Fruit fly (Drosophila melanogaster): ENCODE data around the gene CG33700.

Gene CG33700

dm6 chr3L:9501298-9501697 is 24.0 kb downstream of the CG33700 start:
- no peak for TF ChIP-seq CG4496 (GFP tag; IDR thresholded peaks at IDR 0.05)
- no peak for TF ChIP-seq rn (GFP tag; IDR thresholded peaks at IDR 0.05)
- TF ChIP-seq CG8159 (tag; optimal IDR thresholded peaks at IDR 0.05): no peak
- TF ChIP-seq gl (tag; optimal IDR thresholded peaks at IDR 0.05): no peak
- TF ChIP-seq D1 (tag; optimal IDR thresholded peaks at IDR 0.05): no peak
- TF ChIP-seq Pif1B (GFP tag; optimal IDR thresholded peaks at IDR 0.05): no peak
- TF ChIP-seq CG9948 (tag; optimal IDR thresholded peaks at IDR 0.05): no peak
- TF ChIP-seq fd96Ca (GFP tag; IDR thresholded peaks at IDR 0.05): no peak
- no peak for TF ChIP-seq CG17806 (tag; optimal IDR thresholded peaks at IDR 0.05)
- no peak for TF ChIP-seq CG12605 (GFP tag; IDR thresholded peaks at IDR 0.05)
- no peak for TF ChIP-seq CG13204 (GFP tag; optimal IDR thresholded peaks at IDR 0.05)
- TF ChIP-seq CG14655 (GFP tag; optimal IDR thresholded peaks at IDR 0.05): no peak
- no peak for TF ChIP-seq CG32121 (GFP tag; IDR thresholded peaks at IDR 0.05)

dm6 chr3L:9499919-9500807 is 25.2 kb downstream of the CG33700 start:
- TF ChIP-seq CG4496 (GFP tag; IDR thresholded peaks at IDR 0.05) (no peak), Snoo (tag; optimal IDR thresholded peaks at IDR 0.05) (no peak), EcR (GFP tag; optimal IDR thresholded peaks at IDR 0.05) (peak; percentile 74), Pif1B (GFP tag; optimal IDR thresholded peaks at IDR 0.05) (no peak), CG34367 (tag; optimal IDR thresholded peaks at IDR 0.05) (no peak)

- TF ChIP-seq CG15710 (tag; optimal IDR thresholded peaks at IDR 0.05): no peak
- no peak for TF ChIP-seq Pif1A (GFP tag; optimal IDR thresholded peaks at IDR 0.05)
- no peak for TF ChIP-seq fd96Ca (GFP tag; IDR thresholded peaks at IDR 0.05)
- TF ChIP-seq CG9948 (tag; optimal IDR thresholded peaks at IDR 0.05): no peak
- no peak for TF ChIP-seq CG13204 (GFP tag; optimal IDR thresholded peaks at IDR 0.05)
- TF ChIP-seq EcR (GFP tag; optimal IDR thresholded peaks at IDR 0.05): no peak
- no peak for TF ChIP-seq CG17806 (tag; optimal IDR thresholded peaks at IDR 0.05)
Measured at dm6 chr3L:9497981-9498619, 27.2 kb downstream of the CG33700 start.

DNA sequence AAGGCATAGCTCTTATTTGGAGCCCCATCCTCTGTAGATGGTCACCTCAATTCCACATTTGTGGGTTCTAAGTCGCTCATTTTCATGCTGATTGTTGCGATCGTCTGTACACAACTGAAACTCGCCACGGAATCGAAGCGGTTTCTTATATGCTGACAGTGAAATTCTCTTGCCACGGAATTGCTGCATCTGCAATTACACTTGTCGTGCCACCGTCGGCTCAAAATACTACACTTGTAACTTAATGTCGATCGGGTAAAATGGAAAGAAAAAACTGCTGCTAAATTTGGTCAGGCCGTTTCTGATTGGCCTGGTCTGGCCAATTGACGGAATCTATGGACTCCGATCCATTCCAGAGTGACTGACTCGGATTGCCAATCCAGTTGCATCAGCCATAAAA is 28.1 kb downstream of the CG33700 start:
- no peak for TF ChIP-seq CG12605 (GFP tag; IDR thresholded peaks at IDR 0.05)
- no peak for TF ChIP-seq CG10348 (GFP tag; IDR thresholded peaks at IDR 0.05)
- TF ChIP-seq EcR (GFP tag; optimal IDR thresholded peaks at IDR 0.05): no peak

DNA sequence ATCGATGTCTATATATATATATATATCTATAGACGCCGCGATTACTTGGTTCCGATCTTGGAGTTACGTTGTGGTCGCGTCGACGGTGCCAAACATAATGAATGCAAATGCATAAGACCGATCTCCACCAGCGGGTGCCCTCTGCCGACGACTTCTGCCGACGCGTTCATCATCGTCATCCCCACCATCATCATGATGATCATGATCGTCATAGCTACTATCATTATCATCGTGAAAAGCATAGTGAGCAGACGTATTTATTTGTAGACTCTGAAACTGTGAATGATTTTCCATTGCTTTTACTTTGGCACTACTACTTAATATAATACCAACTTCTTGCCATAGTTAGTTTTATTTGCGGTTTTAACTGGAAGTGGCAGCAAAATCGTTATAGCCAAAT is 33.2 kb downstream of the CG33700 start, which contains the start of gene CG32037:
CG32037 (minus strand) TSS at position 101 of the 400 bp plus-strand sequence.
- TF ChIP-seq rn (GFP tag; IDR thresholded peaks at IDR 0.05) (no peak), EcR (GFP tag; optimal IDR thresholded peaks at IDR 0.05) (no peak), CG14655 (GFP tag; optimal IDR thresholded peaks at IDR 0.05) (no peak), CG34367 (tag; optimal IDR thresholded peaks at IDR 0.05) (no peak), CG13204 (GFP tag; optimal IDR thresholded peaks at IDR 0.05) (no peak)

DNA sequence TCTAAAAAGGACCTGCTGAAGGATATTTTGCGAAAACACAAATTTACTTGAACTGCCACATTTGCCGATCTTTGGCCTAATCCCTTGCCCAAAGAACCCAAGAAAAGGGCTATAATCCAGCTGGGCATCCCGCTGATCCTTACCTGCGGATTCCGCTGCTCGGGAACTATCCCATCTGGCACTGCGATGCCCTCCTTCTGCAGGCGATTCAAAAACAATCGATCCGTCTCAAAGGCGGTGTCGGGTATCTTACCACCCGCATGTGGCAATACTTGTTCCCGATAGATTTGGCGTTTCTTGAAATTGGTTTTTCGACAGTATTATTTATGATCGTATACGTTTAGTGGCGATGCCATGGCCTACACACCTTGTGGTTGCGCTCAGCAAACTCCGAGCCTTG is 34.0 kb downstream of the CG33700 start:
- no peak for TF ChIP-seq CG8159 (tag; optimal IDR thresholded peaks at IDR 0.05)
- no peak for TF ChIP-seq Snoo (tag; optimal IDR thresholded peaks at IDR 0.05)
- TF ChIP-seq CG9948 (tag; optimal IDR thresholded peaks at IDR 0.05): no peak
- TF ChIP-seq CG12605 (GFP tag; IDR thresholded peaks at IDR 0.05): no peak
- no peak for TF ChIP-seq CG15710 (tag; optimal IDR thresholded peaks at IDR 0.05)
- TF ChIP-seq CG14655 (GFP tag; optimal IDR thresholded peaks at IDR 0.05): no peak
- no peak for TF ChIP-seq gl (tag; optimal IDR thresholded peaks at IDR 0.05)
- no peak for TF ChIP-seq Pif1B (GFP tag; optimal IDR thresholded peaks at IDR 0.05)
- no peak for TF ChIP-seq fd96Ca (GFP tag; IDR thresholded peaks at IDR 0.05)
- TF ChIP-seq Pif1A (GFP tag; optimal IDR thresholded peaks at IDR 0.05): no peak
- TF ChIP-seq CG17806 (tag; optimal IDR thresholded peaks at IDR 0.05): no peak
- no peak for TF ChIP-seq CG8301 (tag; optimal IDR thresholded peaks at IDR 0.05)
- TF ChIP-seq D1 (tag; optimal IDR thresholded peaks at IDR 0.05): no peak
- TF ChIP-seq CG13204 (GFP tag; optimal IDR thresholded peaks at IDR 0.05): no peak
- TF ChIP-seq CG34367 (tag; optimal IDR thresholded peaks at IDR 0.05): no peak
- no peak for TF ChIP-seq CG4496 (GFP tag; IDR thresholded peaks at IDR 0.05)

DNA sequence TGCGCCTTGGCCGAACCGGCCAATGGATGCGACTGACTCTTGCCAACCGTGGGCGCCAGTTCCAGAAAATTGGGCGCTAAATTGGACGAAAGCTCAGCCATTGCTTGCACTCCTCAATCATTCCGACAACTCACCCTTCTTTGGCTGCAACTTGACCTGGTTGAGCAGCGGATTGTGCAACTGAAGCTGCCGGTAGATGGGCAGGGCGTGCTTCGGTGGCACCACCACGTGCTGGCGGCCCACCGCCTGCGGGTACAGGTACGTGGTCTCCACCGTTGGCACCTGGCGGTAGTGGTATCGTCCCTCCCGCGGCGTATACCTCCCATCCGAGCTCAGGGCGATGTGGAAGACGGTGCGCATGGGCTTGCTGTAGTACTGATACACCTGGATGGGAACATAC is 34.9 kb downstream of the CG33700 start:
- TF ChIP-seq Snoo (tag; optimal IDR thresholded peaks at IDR 0.05): no peak
- no peak for TF ChIP-seq gl (tag; optimal IDR thresholded peaks at IDR 0.05)
- TF ChIP-seq CG4496 (GFP tag; IDR thresholded peaks at IDR 0.05): no peak
- TF ChIP-seq CG14655 (GFP tag; optimal IDR thresholded peaks at IDR 0.05): no peak
- no peak for TF ChIP-seq CG8159 (tag; optimal IDR thresholded peaks at IDR 0.05)
- no peak for TF ChIP-seq CG8301 (tag; optimal IDR thresholded peaks at IDR 0.05)
- TF ChIP-seq EcR (GFP tag; optimal IDR thresholded peaks at IDR 0.05): no peak
- no peak for TF ChIP-seq CG10348 (GFP tag; IDR thresholded peaks at IDR 0.05)
- no peak for TF ChIP-seq fd96Ca (GFP tag; IDR thresholded peaks at IDR 0.05)
- no peak for TF ChIP-seq Pif1A (GFP tag; optimal IDR thresholded peaks at IDR 0.05)
- TF ChIP-seq CG9948 (tag; optimal IDR thresholded peaks at IDR 0.05): no peak
- no peak for TF ChIP-seq CG12605 (GFP tag; IDR thresholded peaks at IDR 0.05)

All from whole organism, pupa.